Worm (Caenorhabditis elegans) whole organism, L1 larva: ENCODE data around the gene cdk-4.

Experiments
- C04F5.9 ChIP-seq: sonication (generic microtip); optimal IDR thresholded peaks from 2 replicates; lab custom pipeline; 2016; ENCODE audit warnings: missing genetic modification characterization, missing compliant biosample characterization
- C16A3.4 ChIP-seq: fragments of 150-350 bp; optimal IDR thresholded peaks from 2 replicates; lab custom pipeline; 2014; ENCODE audit warnings: missing biosample characterization, missing genetic modification characterization
- F16B12.6 ChIP-seq: fragments of 150-350 bp; optimal IDR thresholded peaks from 2 replicates; lab custom pipeline; 2014; ENCODE audit warnings: missing biosample characterization, missing genetic modification characterization
- alr-1 ChIP-seq: fragments of 200-800 bp; sonication (Bioruptor generic); optimal IDR thresholded peaks from 2 replicates; lab custom pipeline; 2018; ENCODE audit warnings: borderline replicate concordance, mild to moderate bottlenecking, missing genetic modification characterization, missing compliant biosample characterization
- aly-2 ChIP-seq: fragments of 150-350 bp; optimal IDR thresholded peaks from 2 replicates; lab custom pipeline; 2014; ENCODE audit warnings: missing biosample characterization, missing genetic modification characterization
- ama-1 ChIP-seq: fragments of 150-350 bp; optimal IDR thresholded peaks from 2 replicates; lab custom pipeline; 2014
- blmp-1 ChIP-seq: fragments of 150-350 bp; optimal IDR thresholded peaks from 2 replicates; lab custom pipeline; 2014; ENCODE audit warnings: missing biosample characterization, missing genetic modification characterization
- ceh-63 ChIP-seq: fragments of 200-800 bp; sonication (Bioruptor generic); optimal IDR thresholded peaks from 2 replicates; lab custom pipeline; 2018; ENCODE audit warnings: mild to moderate bottlenecking, missing genetic modification characterization, missing compliant biosample characterization
- ceh-90 ChIP-seq: sonication (generic microtip); optimal IDR thresholded peaks from 2 replicates; lab custom pipeline; 2016; ENCODE audit warnings: missing genetic modification characterization, missing compliant biosample characterization
- ces-1 ChIP-seq: fragments of 150-350 bp; optimal IDR thresholded peaks from 2 replicates; lab custom pipeline; 2014; ENCODE audit warnings: missing biosample characterization, missing genetic modification reagents, missing genetic modification characterization
- efl-1 ChIP-seq, 4 experiments: fragments of 150-350 bp; optimal IDR thresholded peaks in 3 of 4; peaks in 1 of 4; 1 replicate in 1 of 4; 2 replicates in 3 of 4; lab custom pipeline; 2014; ENCODE audit warnings: missing biosample characterization in 2 of 4, missing genetic modification characterization in 2 of 4, missing genetic modification reagents in 2 of 4
- egl-13 ChIP-seq: sonication (generic microtip); optimal IDR thresholded peaks from 2 replicates; lab custom pipeline; 2016; ENCODE audit warnings: missing genotype, missing genetic modification reagents, missing genetic modification characterization, missing compliant biosample characterization
- egl-27 ChIP-seq, 2 experiments: fragments of 150-350 bp in 1 of 2; sonication (generic microtip); optimal IDR thresholded peaks; 3 replicates each; lab custom pipeline; 2017 to 2018; ENCODE audit warnings: missing biosample characterization in 2 of 2, missing genetic modification characterization in 2 of 2, missing genetic modification reagents in 2 of 2
- elt-2 ChIP-seq: sonication (generic microtip); optimal IDR thresholded peaks from 2 replicates; lab custom pipeline; 2016; ENCODE audit warnings: missing genetic modification characterization, mild to moderate bottlenecking, inconsistent platforms, missing compliant biosample characterization, missing genetic modification reagents
- elt-3 ChIP-seq, 6 experiments: fragments of 150-350 bp in 1 of 6; sonication (generic microtip); optimal IDR thresholded peaks; 2 replicates each; lab custom pipeline; 2017 to 2018; ENCODE audit warnings: missing biosample characterization in 6 of 6, missing genetic modification characterization in 6 of 6, inconsistent platforms in 1 of 6
- ets-5 ChIP-seq: fragments of 200-800 bp; sonication (Bioruptor generic); IDR thresholded peaks from 2 replicates; pipeline ENCODE4 v1.3.6; 2022; ENCODE audit warnings: missing genetic modification characterization, missing compliant biosample characterization
- fkh-10 ChIP-seq: sonication (generic microtip); optimal IDR thresholded peaks from 2 replicates; lab custom pipeline; 2017; ENCODE audit warnings: missing biosample characterization, missing genetic modification reagents, missing genetic modification characterization
- fkh-4 ChIP-seq: sonication (generic microtip); optimal IDR thresholded peaks from 2 replicates; lab custom pipeline; 2016; ENCODE audit warnings: missing compliant biosample characterization, missing genetic modification characterization, borderline replicate concordance
- fkh-8 ChIP-seq: sonication (generic microtip); optimal IDR thresholded peaks from 2 replicates; lab custom pipeline; 2016; ENCODE audit warnings: mild to moderate bottlenecking, missing genetic modification characterization, missing compliant biosample characterization
- hlh-4 ChIP-seq: sonication (generic microtip); optimal IDR thresholded peaks from 2 replicates; lab custom pipeline; 2016; ENCODE audit warnings: mild to moderate bottlenecking, missing genetic modification characterization, missing compliant biosample characterization
- hpl-2 ChIP-seq: fragments of 150-350 bp; optimal IDR thresholded peaks from 2 replicates; lab custom pipeline; 2014; ENCODE audit warnings: missing biosample characterization, missing genetic modification reagents, missing genetic modification characterization
- irx-1 ChIP-seq: sonication (generic microtip); optimal IDR thresholded peaks from 2 replicates; lab custom pipeline; 2016; ENCODE audit warnings: missing genetic modification characterization, missing compliant biosample characterization
- isw-1 ChIP-seq: fragments of 200-800 bp; sonication (Bioruptor generic); IDR thresholded peaks from 2 replicates; pipeline ENCODE4 v1.3.6; 2022; ENCODE audit warnings: missing genetic modification characterization, missing compliant biosample characterization
- jun-1 ChIP-seq: fragments of 150-350 bp; optimal IDR thresholded peaks from 2 replicates; lab custom pipeline; 2014; ENCODE audit warnings: missing biosample characterization, missing genetic modification reagents, missing genetic modification characterization
- lin-14 ChIP-seq: fragments of 200-800 bp; sonication (Bioruptor generic); optimal IDR thresholded peaks from 2 replicates; lab custom pipeline; 2018; ENCODE audit warnings: mild to moderate bottlenecking, missing genetic modification characterization, moderate library complexity, missing compliant biosample characterization
- lin-15B ChIP-seq: fragments of 150-350 bp; sonication (generic microtip); optimal IDR thresholded peaks from 3 replicates; lab custom pipeline; 2014; ENCODE audit warnings: missing biosample characterization, missing genetic modification characterization
- lin-35 ChIP-seq, 2 experiments: fragments of 150-350 bp; optimal IDR thresholded peaks; 2 replicates each; lab custom pipeline; 2014; ENCODE audit warnings: missing biosample characterization in 2 of 2, missing genetic modification characterization in 2 of 2, missing genetic modification reagents in 2 of 2
- lir-3 ChIP-seq: sonication (generic microtip); optimal IDR thresholded peaks from 2 replicates; lab custom pipeline; 2016; ENCODE audit warnings: mild to moderate bottlenecking, missing genetic modification characterization, moderate library complexity, missing compliant biosample characterization; ENCODE audit not compliant: poor library complexity
- lsy-2 ChIP-seq, 2 experiments: fragments of 150-350 bp; optimal IDR thresholded peaks; 2 replicates each; lab custom pipeline; 2014; ENCODE audit warnings: missing biosample characterization in 2 of 2, missing genetic modification characterization in 2 of 2
- mef-2 ChIP-seq: fragments of 150-350 bp; optimal IDR thresholded peaks from 2 replicates; lab custom pipeline; 2014; ENCODE audit warnings: missing biosample characterization, missing genetic modification characterization
- nhr-11 ChIP-seq: fragments of 150-350 bp; optimal IDR thresholded peaks from 2 replicates; lab custom pipeline; 2014; ENCODE audit warnings: missing biosample characterization, missing genetic modification characterization
- nhr-20 ChIP-seq: sonication (generic microtip); optimal IDR thresholded peaks from 2 replicates; lab custom pipeline; 2016; ENCODE audit warnings: mild to moderate bottlenecking, missing genetic modification characterization, missing compliant biosample characterization
- nhr-237 ChIP-seq: fragments of 150-350 bp; optimal IDR thresholded peaks from 2 replicates; lab custom pipeline; 2014; ENCODE audit warnings: missing biosample characterization, missing genetic modification characterization
- nhr-47 ChIP-seq: sonication (generic microtip); optimal IDR thresholded peaks from 2 replicates; lab custom pipeline; 2016; ENCODE audit warnings: mild to moderate bottlenecking, missing genetic modification characterization, moderate library complexity, missing compliant biosample characterization
- nhr-84 ChIP-seq: sonication (generic microtip); optimal IDR thresholded peaks from 2 replicates; lab custom pipeline; 2017; ENCODE audit warnings: missing biosample characterization, missing genetic modification characterization
- nhr-85 ChIP-seq: sonication (generic microtip); peaks from one replicate; lab custom pipeline; 2016; ENCODE audit warnings: missing genetic modification characterization, inconsistent platforms, missing compliant biosample characterization
- nhr-90 ChIP-seq: sonication (generic microtip); optimal IDR thresholded peaks from 2 replicates; lab custom pipeline; 2016; ENCODE audit warnings: mild to moderate bottlenecking, missing genetic modification characterization, missing compliant biosample characterization; ENCODE audit not compliant: poor library complexity
- pax-3 ChIP-seq: fragments of 200-800 bp; sonication (Bioruptor generic); optimal IDR thresholded peaks from 2 replicates; lab custom pipeline; 2018; ENCODE audit warnings: mild to moderate bottlenecking, missing genetic modification characterization, moderate library complexity, missing compliant biosample characterization
- skn-1 ChIP-seq: fragments of 150-350 bp; optimal IDR thresholded peaks from 2 replicates; lab custom pipeline; 2014; ENCODE audit warnings: missing biosample characterization, missing genetic modification characterization
- snpc-4 ChIP-seq: fragments of 150-350 bp; optimal IDR thresholded peaks from 2 replicates; lab custom pipeline; 2014; ENCODE audit warnings: missing biosample characterization, missing genetic modification characterization
- sup-37 ChIP-seq: fragments of 200-800 bp; sonication (Bioruptor generic); optimal IDR thresholded peaks from 2 replicates; lab custom pipeline; 2018; ENCODE audit warnings: mild to moderate bottlenecking, missing genetic modification characterization, missing compliant biosample characterization
- swsn-7 ChIP-seq: sonication (generic microtip); optimal IDR thresholded peaks from 2 replicates; lab custom pipeline; 2016; ENCODE audit warnings: missing genetic modification characterization, missing compliant biosample characterization
- tbx-2 ChIP-seq: sonication (generic microtip); optimal IDR thresholded peaks from 2 replicates; lab custom pipeline; 2016; ENCODE audit warnings: missing genetic modification characterization, missing compliant biosample characterization
- unc-130 ChIP-seq: fragments of 150-350 bp; optimal IDR thresholded peaks from 2 replicates; lab custom pipeline; 2017; ENCODE audit warnings: missing biosample characterization, missing genetic modification characterization, inconsistent platforms
- unc-86 ChIP-seq: sonication (generic microtip); optimal IDR thresholded peaks from 2 replicates; lab custom pipeline; 2016; ENCODE audit warnings: missing genetic modification characterization, missing compliant biosample characterization
- unc-98 ChIP-seq: fragments of 200-800 bp; sonication (Bioruptor generic); IDR thresholded peaks from 2 replicates; pipeline ENCODE4 v1.3.6; 2022; ENCODE audit warnings: missing genetic modification characterization, missing compliant biosample characterization
- vab-15 ChIP-seq: sonication (generic microtip); optimal IDR thresholded peaks from 2 replicates; lab custom pipeline; 2017; ENCODE audit warnings: missing genotype, mild to moderate bottlenecking, missing genetic modification characterization, missing compliant biosample characterization
- xbp-1 ChIP-seq: sonication (generic microtip); optimal IDR thresholded peaks from 2 replicates; lab custom pipeline; 2016; ENCODE audit warnings: missing genetic modification characterization, missing compliant biosample characterization
- zip-4 ChIP-seq: fragments of 200-800 bp; sonication (Bioruptor generic); optimal IDR thresholded peaks from 2 replicates; lab custom pipeline; 2018; ENCODE audit warnings: mild to moderate bottlenecking, missing genetic modification characterization, moderate library complexity, missing compliant biosample characterization
- ztf-11 ChIP-seq, 2 experiments: sonication (generic microtip); optimal IDR thresholded peaks; 2 replicates each; lab custom pipeline; 2016 to 2017; ENCODE audit warnings: missing genetic modification characterization in 2 of 2, missing biosample characterization in 1 of 2, missing compliant biosample characterization in 1 of 2
- ztf-4 ChIP-seq: fragments of 150-350 bp; optimal IDR thresholded peaks from 2 replicates; lab custom pipeline; 2014; ENCODE audit warnings: missing biosample characterization, missing genetic modification characterization

Gene cdk-4

DNA sequence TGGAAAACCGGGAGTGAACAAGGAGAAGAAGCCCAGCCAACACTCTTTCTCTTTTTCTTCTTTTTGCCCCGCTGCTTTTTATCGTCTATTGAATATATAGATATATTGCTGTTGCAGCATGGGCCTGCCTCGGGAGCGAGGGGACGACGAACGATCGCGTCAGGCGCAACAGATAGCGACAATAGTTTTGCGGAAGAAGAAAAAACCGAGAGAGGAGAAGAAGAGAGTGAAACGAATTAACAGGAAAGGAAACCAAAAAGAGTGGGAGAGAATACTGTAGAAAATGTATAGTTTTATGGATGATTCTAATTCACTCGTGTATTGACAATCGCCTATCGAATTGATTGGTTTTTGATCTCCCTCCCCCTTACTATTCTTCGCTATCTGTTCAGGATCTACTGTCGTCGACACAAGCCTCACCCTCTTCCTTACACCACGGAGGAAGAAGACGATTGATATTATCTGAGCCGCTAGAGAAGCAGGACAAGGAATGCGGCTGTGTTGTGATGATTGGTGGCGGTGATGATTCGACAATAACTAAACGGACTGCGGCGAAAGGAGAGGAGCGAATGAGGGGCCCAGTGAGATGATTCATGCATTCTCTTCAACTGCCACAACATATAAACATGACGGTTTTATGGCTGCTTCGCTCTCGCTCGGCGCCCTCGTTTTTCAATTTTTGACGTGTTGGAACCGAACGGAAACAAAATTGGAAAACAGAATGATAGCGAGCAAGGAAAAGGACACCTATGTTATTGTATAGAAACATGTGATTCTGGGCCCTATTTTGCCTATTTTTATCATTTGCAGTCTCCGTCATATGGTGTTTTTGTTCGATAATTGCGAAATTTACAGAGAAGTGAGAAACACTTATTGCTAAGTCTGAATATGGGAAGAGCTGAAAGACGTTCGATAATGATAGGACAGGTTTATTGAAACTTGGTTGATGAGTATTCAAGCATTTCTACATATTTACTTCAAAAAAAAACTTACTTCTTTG lies 7.8 kb upstream of the cdk-4 start:
- TF ChIP-seq unc-130 (tag; lab: Kevin White, UChicago) (no peak), irx-1 (tag; lab: Kevin White, UChicago) (no peak), ama-1 (lab: Kevin White, UChicago) (no peak), ztf-4 (tag; lab: Kevin White, UChicago) (no peak), hpl-2 (no peak), pax-3 (no peak), zip-4 (GFP tag; lab: Kevin White, UChicago) (no peak), lin-14 (GFP tag; lab: Kevin White, UChicago) (peak; percentile 57), elt-2 (no peak), F16B12.6 (tag; lab: Kevin White, UChicago) (no peak), isw-1 (GFP tag; lab: Robert Waterston, UW) (no peak), mef-2 (no peak), blmp-1 (tag; lab: Kevin White, UChicago) (peak; percentile 89), ztf-11 (tag; optimal IDR thresholded peaks at IDR 0.05; lab: Kevin White, UChicago) (no peak), fkh-4 (no peak), alr-1 (no peak), nhr-84 (no peak), C04F5.9 (tag; lab: Kevin White, UChicago) (no peak), ceh-90 (tag; lab: Kevin White, UChicago) (no peak), swsn-7 (no peak), sup-37 (GFP tag; lab: Kevin White, UChicago) (no peak), unc-98 (GFP tag; lab: Robert Waterston, UW) (no peak), ces-1 (no peak), lin-35 (GFP tag; optimal IDR thresholded peaks at IDR 0.05; lab: Kevin White, UChicago) (no peak), tbx-2 (tag; lab: Kevin White, UChicago) (no peak), nhr-11 (no peak), lir-3 (tag; lab: Kevin White, UChicago) (no peak), elt-3 (tag; optimal IDR thresholded peaks at IDR 0.05; lab: Kevin White, UChicago) (peak in 1 of 6 experiments; percentile 54), lin-15B (tag; lab: Kevin White, UChicago) (no peak), nhr-47 (tag; lab: Kevin White, UChicago) (no peak), aly-2 (tag; lab: Kevin White, UChicago) (no peak), ets-5 (GFP tag; lab: Robert Waterston, UW) (no peak), ceh-63 (GFP tag; lab: Kevin White, UChicago) (no peak), hlh-4 (tag; lab: Kevin White, UChicago) (no peak), nhr-237 (tag; lab: Kevin White, UChicago) (no peak), xbp-1 (tag; lab: Kevin White, UChicago) (no peak), nhr-90 (no peak), C16A3.4 (tag; lab: Kevin White, UChicago) (peak; percentile 13), lsy-2 (tag; optimal IDR thresholded peaks at IDR 0.05; lab: Kevin White, UChicago) (peak in 1 of 2 experiments; percentile 47), jun-1 (tag; lab: Kevin White, UChicago) (peak; percentile 22), efl-1 (optimal IDR thresholded peaks at IDR 0.05; lab: Kevin White, UChicago) (no peak), efl-1 (GFP tag; optimal IDR thresholded peaks at IDR 0.05 in 1 of 2; lab: Kevin White, UChicago) (no peak), vab-15 (tag; lab: Kevin White, UChicago) (no peak), snpc-4 (tag; lab: Kevin White, UChicago) (no peak), nhr-85 (peak; percentile 62), egl-27 (tag; optimal IDR thresholded peaks at IDR 0.05; lab: Kevin White, UChicago) (no peak), skn-1 (tag; lab: Kevin White, UChicago) (no peak), fkh-8 (no peak), nhr-20 (tag; lab: Kevin White, UChicago) (peak; percentile 23), egl-13 (tag; lab: Kevin White, UChicago) (no peak), unc-86 (tag; lab: Kevin White, UChicago) (no peak), fkh-10 (GFP tag; lab: Kevin White, UChicago) (no peak)
